Worm (Caenorhabditis elegans) whole organism, L1 larva: Measurements from ENCODE around the gene let-805.

ENCODE experiments used
- dsc-1 ChIP-seq: sonication (generic microtip); optimal IDR thresholded peaks from 2 replicates; lab custom pipeline; 2016; ENCODE audit warnings: mild to moderate bottlenecking, missing genetic modification characterization, missing compliant biosample characterization
- egl-27 ChIP-seq, 2 experiments: fragments of 150-350 bp in 1 of 2; sonication (generic microtip); optimal IDR thresholded peaks; 3 replicates each; lab custom pipeline; 2017 to 2018; ENCODE audit warnings: missing biosample characterization in 2 of 2, missing genetic modification characterization in 2 of 2, missing genetic modification reagents in 2 of 2
- hlh-4 ChIP-seq: sonication (generic microtip); optimal IDR thresholded peaks from 2 replicates; lab custom pipeline; 2016; ENCODE audit warnings: mild to moderate bottlenecking, missing genetic modification characterization, missing compliant biosample characterization
- nhr-12 ChIP-seq: sonication (generic microtip); optimal IDR thresholded peaks from 2 replicates; lab custom pipeline; 2017; ENCODE audit warnings: missing biosample characterization, missing genetic modification characterization
- nhr-237 ChIP-seq: fragments of 150-350 bp; optimal IDR thresholded peaks from 2 replicates; lab custom pipeline; 2014; ENCODE audit warnings: missing biosample characterization, missing genetic modification characterization
- unc-62 ChIP-seq: fragments of 150-350 bp; optimal IDR thresholded peaks from 2 replicates; lab custom pipeline; 2014; ENCODE audit warnings: missing biosample characterization, missing genetic modification reagents, missing genetic modification characterization

DNA sequence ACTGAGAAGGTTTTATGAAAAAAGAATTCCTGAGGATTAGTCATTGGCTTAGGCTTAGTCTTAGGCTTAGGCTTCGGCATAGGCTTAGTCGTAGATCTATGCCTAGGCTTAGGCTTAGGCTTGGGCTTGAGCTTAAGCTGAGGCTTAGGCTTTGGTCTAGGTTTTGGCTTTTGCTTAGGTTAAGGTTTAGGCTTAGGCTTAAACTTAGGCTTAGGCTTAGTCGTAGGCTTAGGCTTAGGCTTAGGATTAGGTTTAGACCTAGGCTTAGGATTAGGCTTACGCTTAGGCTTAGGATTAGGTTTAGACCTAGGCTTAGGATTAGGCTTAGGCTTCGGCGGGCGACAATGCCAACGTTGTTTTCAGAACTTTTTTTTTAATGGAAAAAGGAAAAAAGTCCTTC, 17.6 kb downstream of the let-805 start:
- TF ChIP-seq unc-62 (GFP tag; lab: Kevin White, UChicago) = no peak
- no peak for TF ChIP-seq egl-27 (tag; optimal IDR thresholded peaks at IDR 0.05; lab: Kevin White, UChicago)
- TF ChIP-seq hlh-4 (tag; lab: Kevin White, UChicago) = no peak
- TF ChIP-seq nhr-12 (tag; lab: Kevin White, UChicago) = no peak
- no peak for TF ChIP-seq dsc-1 (tag; lab: Kevin White, UChicago)
- TF ChIP-seq nhr-237 (tag; lab: Kevin White, UChicago) = no peak
